Worm (Caenorhabditis elegans): ENCODE measurements around the gene algn-11.

The algn-11 gene

ce11 chrIII:7305649-7305977 lies 15.3 kb upstream of the algn-11 start:
- TF ChIP-seq nhr-25 (tag; optimal IDR thresholded peaks at IDR 0.05), result no peak
- TF ChIP-seq nhr-77 (tag; optimal IDR thresholded peaks at IDR 0.05), result no peak
- no peak for TF ChIP-seq ZK546.5 (tag; optimal IDR thresholded peaks at IDR 0.05)
- no peak for TF ChIP-seq blmp-1 (tag; optimal IDR thresholded peaks at IDR 0.05; ENCODE audit: insufficient read depth)
- TF ChIP-seq dmd-4 (tag; optimal IDR thresholded peaks at IDR 0.05), result no peak
- TF ChIP-seq ztf-11 (tag; optimal IDR thresholded peaks at IDR 0.05), result no peak
- no peak for TF ChIP-seq unc-62 (GFP tag; optimal IDR thresholded peaks at IDR 0.05)
- TF ChIP-seq fos-1 (tag; optimal IDR thresholded peaks at IDR 0.05), result peak; percentile 19
- no peak for TF ChIP-seq nhr-237 (tag; optimal IDR thresholded peaks at IDR 0.05)
- TF ChIP-seq peb-1 (tag; optimal IDR thresholded peaks at IDR 0.05), result no peak
- TF ChIP-seq ama-1 (optimal IDR thresholded peaks at IDR 0.05), result no peak
- TF ChIP-seq elt-3 (tag; optimal IDR thresholded peaks at IDR 0.05), result no peak
- TF ChIP-seq egl-27 (tag; optimal IDR thresholded peaks at IDR 0.05), result peak; percentile 9
- no peak for TF ChIP-seq alr-1 (tag; optimal IDR thresholded peaks at IDR 0.05)
- TF ChIP-seq nhr-129 (tag; optimal IDR thresholded peaks at IDR 0.05), result no peak
- TF ChIP-seq sma-3 (GFP tag; optimal IDR thresholded peaks at IDR 0.05), result peak; percentile 93
- no peak for TF ChIP-seq ztf-1 (GFP tag; conservative IDR thresholded peaks at IDR 0.05)
- TF ChIP-seq nhr-21 (tag; optimal IDR thresholded peaks at IDR 0.05), result peak; percentile 73
- TF ChIP-seq sma-9 (GFP tag; optimal IDR thresholded peaks at IDR 0.05), result peak; percentile 37
- no peak for TF ChIP-seq sma-9 (tag; optimal IDR thresholded peaks at IDR 0.05)
- no peak for TF ChIP-seq R02D3.7 (tag; optimal IDR thresholded peaks at IDR 0.05)
- TF ChIP-seq unc-39 (tag; optimal IDR thresholded peaks at IDR 0.05), result no peak
- no peak for TF ChIP-seq nhr-6 (tag; optimal IDR thresholded peaks at IDR 0.05)
- no peak for TF ChIP-seq lsy-2 (tag; optimal IDR thresholded peaks at IDR 0.05)
- TF ChIP-seq elt-1 (tag; optimal IDR thresholded peaks at IDR 0.05), result no peak
- no peak for TF ChIP-seq zag-1 (tag; optimal IDR thresholded peaks at IDR 0.05)
- no peak for TF ChIP-seq gmeb-1 (tag; optimal IDR thresholded peaks at IDR 0.05)
- no peak for TF ChIP-seq lin-11 (tag; optimal IDR thresholded peaks at IDR 0.05)
- no peak for TF ChIP-seq ceh-82 (tag; optimal IDR thresholded peaks at IDR 0.05)
- no peak for TF ChIP-seq mab-5 (tag; optimal IDR thresholded peaks at IDR 0.05)
- TF ChIP-seq nhr-10 (tag; optimal IDR thresholded peaks at IDR 0.05), result no peak
- no peak for TF ChIP-seq lin-13 (GFP tag; optimal IDR thresholded peaks at IDR 0.05)
- TF ChIP-seq ceh-16 (tag; optimal IDR thresholded peaks at IDR 0.05), result no peak

DNA sequence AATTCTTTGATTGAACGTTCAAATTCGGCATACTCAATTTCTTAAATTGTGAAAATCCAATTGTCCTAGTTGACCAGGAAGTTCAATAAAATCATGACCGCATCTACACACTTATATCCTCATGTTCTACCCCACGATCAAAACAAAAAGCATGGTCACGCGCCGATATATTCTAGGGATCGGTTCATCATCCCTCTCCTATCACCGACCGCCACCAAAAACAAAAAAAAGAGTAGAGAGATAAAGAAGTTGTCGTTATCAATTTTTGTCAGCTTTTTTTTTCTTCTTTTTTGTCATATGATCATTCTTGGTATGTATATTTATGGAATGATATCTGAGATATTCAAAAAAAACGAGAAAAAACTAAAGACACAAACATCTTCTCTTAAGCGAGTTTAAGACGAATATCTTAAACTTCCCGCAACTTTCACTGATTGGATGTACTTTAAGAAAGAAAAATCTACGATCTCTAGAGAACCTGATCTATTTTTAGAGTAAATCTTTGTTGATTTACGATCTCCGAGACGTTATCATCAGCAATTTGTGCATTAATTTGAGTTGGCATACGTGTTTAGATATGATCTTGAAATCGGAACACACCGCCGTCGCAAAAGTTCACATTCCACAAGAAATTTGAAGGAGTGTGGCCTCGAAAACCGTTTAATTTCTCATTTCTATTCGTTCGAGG lies 14.7 kb upstream of the algn-11 start:
- TF ChIP-seq sem-4 (tag; optimal IDR thresholded peaks at IDR 0.05) (no peak), nhr-11 (tag; optimal IDR thresholded peaks at IDR 0.05) (no peak), nhr-12 (tag; optimal IDR thresholded peaks at IDR 0.05) (no peak), Y55F3AM.14 (GFP tag; optimal IDR thresholded peaks at IDR 0.05) (no peak), nhr-237 (tag; optimal IDR thresholded peaks at IDR 0.05) (no peak), unc-62 (GFP tag; optimal IDR thresholded peaks at IDR 0.05) (no peak), nhr-77 (tag; optimal IDR thresholded peaks at IDR 0.05) (no peak), alr-1 (tag; optimal IDR thresholded peaks at IDR 0.05) (no peak), crh-2 (tag; optimal IDR thresholded peaks at IDR 0.05) (no peak), nhr-21 (tag; optimal IDR thresholded peaks at IDR 0.05) (peak; percentile 61), egl-27 (tag; optimal IDR thresholded peaks at IDR 0.05) (no peak), mab-5 (tag; optimal IDR thresholded peaks at IDR 0.05) (no peak), ceh-82 (tag; optimal IDR thresholded peaks at IDR 0.05) (no peak), unc-55 (GFP tag; optimal IDR thresholded peaks at IDR 0.05) (no peak), sma-3 (GFP tag; optimal IDR thresholded peaks at IDR 0.05) (peak; percentile 61), mbf-1 (tag; optimal IDR thresholded peaks at IDR 0.05) (no peak), skn-1 (tag; optimal IDR thresholded peaks at IDR 0.05) (no peak), R02D3.7 (tag; optimal IDR thresholded peaks at IDR 0.05) (no peak), lin-11 (tag; optimal IDR thresholded peaks at IDR 0.05) (no peak), elt-1 (tag; optimal IDR thresholded peaks at IDR 0.05) (peak; percentile 85), gmeb-1 (tag; optimal IDR thresholded peaks at IDR 0.05) (peak; percentile 27), peb-1 (tag; optimal IDR thresholded peaks at IDR 0.05) (no peak), ztf-4 (tag; optimal IDR thresholded peaks at IDR 0.05) (no peak), nhr-6 (tag; optimal IDR thresholded peaks at IDR 0.05) (no peak), ama-1 (optimal IDR thresholded peaks at IDR 0.05) (no peak), ZK546.5 (tag; optimal IDR thresholded peaks at IDR 0.05) (no peak), mdl-1 (tag; optimal IDR thresholded peaks at IDR 0.05) (peak in 1 of 2 experiments; percentile 22), blmp-1 (tag; optimal IDR thresholded peaks at IDR 0.05; ENCODE audit: insufficient read depth) (peak; percentile 26), nhr-25 (tag; optimal IDR thresholded peaks at IDR 0.05) (no peak), dmd-4 (tag; optimal IDR thresholded peaks at IDR 0.05) (no peak), unc-39 (tag; optimal IDR thresholded peaks at IDR 0.05) (no peak), zag-1 (tag; optimal IDR thresholded peaks at IDR 0.05) (no peak), lsy-2 (tag; optimal IDR thresholded peaks at IDR 0.05) (peak in 1 of 2 experiments; percentile 33), lin-39 (tag; optimal IDR thresholded peaks at IDR 0.05) (no peak), ztf-1 (GFP tag; conservative IDR thresholded peaks at IDR 0.05) (no peak), ztf-11 (tag; optimal IDR thresholded peaks at IDR 0.05) (no peak), C34F6.9 (tag; optimal IDR thresholded peaks at IDR 0.05) (no peak), F13H6.1 (tag; optimal IDR thresholded peaks at IDR 0.05) (no peak), nhr-10 (tag; optimal IDR thresholded peaks at IDR 0.05) (no peak), lin-13 (GFP tag; optimal IDR thresholded peaks at IDR 0.05) (no peak), elt-3 (tag; optimal IDR thresholded peaks at IDR 0.05) (no peak), nhr-129 (tag; optimal IDR thresholded peaks at IDR 0.05) (peak; percentile 5), aly-2 (tag; optimal IDR thresholded peaks at IDR 0.05) (no peak), nhr-23 (tag; optimal IDR thresholded peaks at IDR 0.05) (no peak), fos-1 (tag; optimal IDR thresholded peaks at IDR 0.05) (no peak), ceh-16 (tag; optimal IDR thresholded peaks at IDR 0.05) (no peak)
